Fruit fly (Drosophila melanogaster) whole organism, embryonic: ENCODE data around the gene CG9107.

Experiments
- Ada2b ChIP-seq: fragments of 200-800 bp; sonication (Bioruptor generic); IDR thresholded peaks from 2 replicates; pipeline ENCODE4 v1.3.6; 2022; ENCODE audit warnings: missing biosample characterization, missing genetic modification characterization
- CG12769 ChIP-seq: fragments of 200-800 bp; sonication (Bioruptor generic); optimal IDR thresholded peaks from 2 replicates; lab custom pipeline; 2019; ENCODE audit warnings: missing biosample characterization, mild to moderate bottlenecking, missing genetic modification characterization, moderate library complexity
- CG13287 ChIP-seq: fragments of 200-800 bp; sonication (Bioruptor generic); IDR thresholded peaks from 2 replicates; pipeline ENCODE4 v1.3.6; 2022; ENCODE audit warnings: missing biosample characterization, missing genetic modification characterization; ENCODE audit not compliant: partially characterized antibody
- CG14050 ChIP-seq: fragments of 200-800 bp; sonication (Bioruptor generic); IDR thresholded peaks from 3 replicates; pipeline ENCODE4 v1.3.6; 2022; ENCODE audit warnings: missing biosample characterization, missing genetic modification characterization
- CG17361 ChIP-seq: fragments of 200-800 bp; sonication (Bioruptor generic); IDR thresholded peaks from 3 replicates; pipeline ENCODE4 v1.3.6; 2022; ENCODE audit warnings: missing biosample characterization, missing genetic modification characterization
- CG17829 ChIP-seq: fragments of 200-800 bp; optimal IDR thresholded peaks from 2 replicates; lab custom pipeline; 2019; ENCODE audit warnings: missing biosample characterization, mild to moderate bottlenecking, missing genetic modification characterization, moderate library complexity
- CG2120 ChIP-seq: fragments of 200-800 bp; sonication (Bioruptor generic); optimal IDR thresholded peaks from 3 replicates; lab custom pipeline; 2016; ENCODE audit warnings: missing biosample characterization, missing genetic modification characterization
- CG2678 ChIP-seq: fragments of 200-800 bp; sonication (Bioruptor generic); optimal IDR thresholded peaks from 3 replicates; lab custom pipeline; 2019; ENCODE audit warnings: missing biosample characterization, mild to moderate bottlenecking, missing genetic modification characterization, moderate library complexity
- CG31388 ChIP-seq: fragments of 200-800 bp; sonication (Bioruptor generic); optimal IDR thresholded peaks from 2 replicates; lab custom pipeline; 2016; ENCODE audit warnings: missing biosample characterization, missing genetic modification characterization
- CG34224 ChIP-seq: fragments of 200-800 bp; sonication (Bioruptor generic); IDR thresholded peaks from 3 replicates; pipeline ENCODE4 v1.3.6; 2022; ENCODE audit warnings: missing biosample characterization, missing genetic modification characterization; ENCODE audit not compliant: partially characterized antibody
- CG3995 ChIP-seq: fragments of 200-800 bp; sonication (Bioruptor generic); optimal IDR thresholded peaks from 3 replicates; lab custom pipeline; 2016; ENCODE audit warnings: missing biosample characterization, missing genetic modification characterization
- CG6791 ChIP-seq: fragments of 200-800 bp; sonication (Bioruptor generic); IDR thresholded peaks from 3 replicates; pipeline ENCODE4 v1.3.6; 2022; ENCODE audit warnings: missing biosample characterization, missing genetic modification characterization; ENCODE audit not compliant: partially characterized antibody
- CG7928 ChIP-seq: fragments of 200-800 bp; sonication (Bioruptor generic); optimal IDR thresholded peaks from 2 replicates; lab custom pipeline; 2017; ENCODE audit warnings: missing biosample characterization, mild to moderate bottlenecking, missing genetic modification characterization
- CG8281 ChIP-seq: fragments of 200-800 bp; sonication (Bioruptor generic); optimal IDR thresholded peaks from 2 replicates; lab custom pipeline; 2018; ENCODE audit warnings: missing biosample characterization, mild to moderate bottlenecking, missing genetic modification characterization, moderate library complexity
- CG9932 ChIP-seq: fragments of 200-800 bp; sonication (Bioruptor generic); IDR thresholded peaks from 2 replicates; pipeline ENCODE4 v1.3.6; 2022; ENCODE audit warnings: missing biosample characterization, missing genetic modification characterization
- CHES-1-like ChIP-seq: fragments of 200-800 bp; sonication (Bioruptor generic); optimal IDR thresholded peaks from 2 replicates; lab custom pipeline; 2016; ENCODE audit warnings: missing biosample characterization, missing genetic modification characterization
- D19B ChIP-seq: fragments of 200-800 bp; sonication (Bioruptor generic); optimal IDR thresholded peaks from 2 replicates; lab custom pipeline; 2017; ENCODE audit warnings: missing biosample characterization, mild to moderate bottlenecking, missing genetic modification characterization
- Dbx ChIP-seq: fragments of 200-800 bp; sonication (Bioruptor generic); IDR thresholded peaks from 3 replicates; pipeline ENCODE4 v1.3.6; 2022; ENCODE audit warnings: missing biosample characterization, missing genetic modification characterization
- Doc3 ChIP-seq: fragments of 200-800 bp; sonication (Bioruptor generic); IDR thresholded peaks from 3 replicates; pipeline ENCODE4 v1.3.6; 2022; ENCODE audit warnings: missing biosample characterization, missing genetic modification characterization; ENCODE audit not compliant: partially characterized antibody
- Ets97D ChIP-seq: fragments of 200-800 bp; sonication (Bioruptor generic); optimal IDR thresholded peaks from 3 replicates; lab custom pipeline; 2016; ENCODE audit warnings: missing biosample characterization, missing genetic modification characterization
- HmgZ ChIP-seq: fragments of 200-800 bp; sonication (Bioruptor generic); optimal IDR thresholded peaks from 2 replicates; lab custom pipeline; 2018; ENCODE audit warnings: missing biosample characterization, mild to moderate bottlenecking, missing genetic modification characterization
- MBD-R2 ChIP-seq: fragments of 200-800 bp; sonication (Bioruptor generic); IDR thresholded peaks from 2 replicates; pipeline ENCODE4 v1.3.6; 2022; ENCODE audit warnings: missing biosample characterization, missing genetic modification characterization
- Med ChIP-seq: fragments of 200-800 bp; sonication (Bioruptor generic); peaks from one replicate; lab custom pipeline; 2016; ENCODE audit warnings: missing biosample characterization, missing genetic modification characterization, mild to moderate bottlenecking, inconsistent platforms, moderate library complexity
- Myb ChIP-seq: fragments of 200-800 bp; sonication (Bioruptor generic); optimal IDR thresholded peaks from 2 replicates; lab custom pipeline; 2016; ENCODE audit warnings: missing biosample characterization, missing genetic modification characterization
- Pdp1 ChIP-seq, 2 experiments: fragments of 200-800 bp; sonication (Bioruptor generic); optimal IDR thresholded peaks; 3 replicates each; lab custom pipeline; 2016; ENCODE audit warnings: missing biosample characterization in 2 of 2, missing genetic modification characterization in 2 of 2, mild to moderate bottlenecking in 1 of 2, moderate library complexity in 1 of 2
- Sin3A ChIP-seq: fragments of >200 bp; optimal IDR thresholded peaks from 2 replicates; lab custom pipeline; 2018
- abd-A ChIP-seq: fragments of 200-800 bp; sonication (Bioruptor generic); optimal IDR thresholded peaks from 3 replicates; lab custom pipeline; 2019; ENCODE audit warnings: missing biosample characterization, mild to moderate bottlenecking, missing genetic modification characterization, moderate library complexity
- ac ChIP-seq: fragments of 200-800 bp; sonication (Bioruptor generic); optimal IDR thresholded peaks from 3 replicates; lab custom pipeline; 2017; ENCODE audit warnings: missing biosample characterization, mild to moderate bottlenecking, missing genetic modification characterization
- ato ChIP-seq: fragments of 200-800 bp; sonication (Bioruptor generic); IDR thresholded peaks from 2 replicates; pipeline ENCODE4 v1.3.6; 2022; ENCODE audit warnings: missing biosample characterization, missing genetic modification characterization; ENCODE audit not compliant: partially characterized antibody
- bbx ChIP-seq: fragments of 200-800 bp; sonication (Bioruptor generic); IDR thresholded peaks from 2 replicates; pipeline ENCODE4 v1.3.6; 2022; ENCODE audit warnings: missing biosample characterization, missing genetic modification characterization; ENCODE audit not compliant: partially characterized antibody
- chif ChIP-seq, 2 experiments: fragments of 200-800 bp; sonication (Bioruptor generic); optimal IDR thresholded peaks; 3 replicates each; lab custom pipeline; 2016; ENCODE audit warnings: missing biosample characterization in 2 of 2, missing genetic modification characterization in 2 of 2
- chn ChIP-seq: fragments of 200-800 bp; sonication (Bioruptor generic); optimal IDR thresholded peaks from 2 replicates; lab custom pipeline; 2016; ENCODE audit warnings: missing biosample characterization, missing genetic modification characterization
- crol ChIP-seq: fragments of 200-800 bp; sonication (Bioruptor generic); IDR thresholded peaks from 2 replicates; pipeline ENCODE4 v1.3.6; 2022; ENCODE audit warnings: missing biosample characterization, missing genetic modification characterization
- gt ChIP-seq: fragments of 200-800 bp; sonication (Bioruptor generic); IDR thresholded peaks from 2 replicates; pipeline ENCODE4 v1.3.6; 2022; ENCODE audit warnings: missing biosample characterization, missing genetic modification characterization
- hbn ChIP-seq: fragments of 200-800 bp; sonication (Bioruptor generic); IDR thresholded peaks from 2 replicates; pipeline ENCODE4 v1.3.6; 2022; ENCODE audit warnings: missing biosample characterization, missing genetic modification characterization; ENCODE audit not compliant: partially characterized antibody
- hth ChIP-seq: fragments of >200 bp; optimal IDR thresholded peaks from 2 replicates; lab custom pipeline; 2017; ENCODE audit warnings: inconsistent platforms
- inv ChIP-seq: fragments of 200-800 bp; sonication (Bioruptor generic); IDR thresholded peaks from 2 replicates; pipeline ENCODE4 v1.3.6; 2022; ENCODE audit warnings: missing biosample characterization, missing genetic modification characterization; ENCODE audit not compliant: partially characterized antibody
- knrl ChIP-seq: fragments of 200-800 bp; sonication (Bioruptor generic); IDR thresholded peaks from 3 replicates; pipeline ENCODE4 v1.3.6; 2022; ENCODE audit warnings: missing biosample characterization, missing genetic modification characterization; ENCODE audit not compliant: partially characterized antibody
- lbe ChIP-seq: fragments of 200-800 bp; sonication (Bioruptor generic); optimal IDR thresholded peaks from 2 replicates; lab custom pipeline; 2016; ENCODE audit warnings: missing biosample characterization, mild to moderate bottlenecking, missing genetic modification characterization
- maf-S ChIP-seq: fragments of 200-800 bp; sonication (Bioruptor generic); optimal IDR thresholded peaks from 2 replicates; lab custom pipeline; 2016; ENCODE audit warnings: missing biosample characterization, missing genetic modification characterization
- mld ChIP-seq: fragments of 200-800 bp; sonication (Bioruptor generic); IDR thresholded peaks from 3 replicates; pipeline ENCODE4 v1.3.6; 2022; ENCODE audit warnings: missing biosample characterization, missing genetic modification characterization; ENCODE audit not compliant: partially characterized antibody
- nerfin-2 ChIP-seq: fragments of 200-800 bp; sonication (Bioruptor generic); IDR thresholded peaks from 2 replicates; pipeline ENCODE4 v1.3.6; 2022; ENCODE audit warnings: missing biosample characterization, missing genetic modification characterization; ENCODE audit not compliant: partially characterized antibody
- pb ChIP-seq: fragments of 200-800 bp; sonication (Bioruptor generic); optimal IDR thresholded peaks from 3 replicates; lab custom pipeline; 2016; ENCODE audit warnings: missing biosample characterization, missing genetic modification characterization
- sens ChIP-seq: fragments of 200-800 bp; sonication (Bioruptor generic); peaks from one replicate; lab custom pipeline; 2016; ENCODE audit warnings: missing biosample characterization, missing genetic modification characterization
- sob ChIP-seq: fragments of 200-800 bp; sonication (Bioruptor generic); IDR thresholded peaks from 2 replicates; pipeline ENCODE4 v1.3.6; 2022; ENCODE audit warnings: missing biosample characterization, missing genetic modification characterization
- tna ChIP-seq: fragments of 200-800 bp; sonication (Bioruptor generic); IDR thresholded peaks from 2 replicates; pipeline ENCODE4 v1.3.6; 2022; ENCODE audit warnings: missing biosample characterization, missing genetic modification characterization; ENCODE audit not compliant: partially characterized antibody
- trem ChIP-seq: fragments of 200-800 bp; optimal IDR thresholded peaks from 3 replicates; lab custom pipeline; 2019; ENCODE audit warnings: missing biosample characterization, mild to moderate bottlenecking, missing genetic modification characterization, moderate library complexity
- unc-4 ChIP-seq: fragments of 200-800 bp; sonication (Bioruptor generic); IDR thresholded peaks from 2 replicates; pipeline ENCODE4 v1.3.6; 2022; ENCODE audit warnings: missing biosample characterization, missing genetic modification characterization; ENCODE audit not compliant: partially characterized antibody
- vvl ChIP-seq: fragments of 200-800 bp; sonication (Bioruptor generic); IDR thresholded peaks from 2 replicates; pipeline ENCODE4 v1.3.6; 2022; ENCODE audit warnings: missing biosample characterization, missing genetic modification characterization

Gene CG9107

dm6 chr2L:6068544-6069251, 44.4 kb upstream of the CG9107 start, which contains the start of the genes CG9150 and Pfdn1 (continued):
- TF ChIP-seq hbn (GFP tag; lab: Robert Waterston, UW), result peak; percentile 90
- no peak for TF ChIP-seq CG31388 (GFP tag; lab: Kevin White, UChicago)
- no peak for TF ChIP-seq CG8281
- no peak for TF ChIP-seq ac
- TF ChIP-seq Sin3A (lab: Kevin White, UChicago), result peak; percentile 18
- peak; percentile 85 for TF ChIP-seq Doc3
- TF ChIP-seq sob (GFP tag; lab: Robert Waterston, UW), result peak; percentile 10; the same call in 1 of the 2 replicates
- TF ChIP-seq gt (GFP tag; lab: Robert Waterston, UW), result no peak
- peak; percentile 81 for TF ChIP-seq knrl
- no peak for TF ChIP-seq abd-A (tag; lab: Kevin White, UChicago)
- TF ChIP-seq CG34224 (GFP tag; lab: Robert Waterston, UW), result peak; percentile 96
- TF ChIP-seq crol, result no peak
- TF ChIP-seq maf-S (GFP tag; lab: Kevin White, UChicago), result no peak
- TF ChIP-seq D19B, result no peak
- TF ChIP-seq Ets97D (GFP tag; lab: Kevin White, UChicago), result peak; percentile 39
- no peak for TF ChIP-seq CG12769 (tag; lab: Kevin White, UChicago)
- TF ChIP-seq inv (GFP tag; lab: Robert Waterston, UW), result peak; percentile 80
- peak; percentile 50 for TF ChIP-seq lbe (GFP tag; lab: Kevin White, UChicago)
- peak; percentile 71 for TF ChIP-seq sens (GFP tag; lab: Kevin White, UChicago)
- peak; percentile 82 for TF ChIP-seq Med (GFP tag; lab: Kevin White, UChicago)
- no peak for TF ChIP-seq CG7928 (GFP tag; lab: Kevin White, UChicago)
- peak; percentile 36; the same call in 2 of the 3 replicates for TF ChIP-seq Dbx (GFP tag; lab: Robert Waterston, UW)
- TF ChIP-seq CG17361 (GFP tag; lab: Robert Waterston, UW), result no peak
- TF ChIP-seq chif (GFP tag; optimal IDR thresholded peaks at IDR 0.05; lab: Kevin White, UChicago), result no peak
- peak; percentile 90 for TF ChIP-seq unc-4 (GFP tag; lab: Robert Waterston, UW)
- no peak for TF ChIP-seq CG14050
- peak; percentile 52 for TF ChIP-seq CG9932 (GFP tag; lab: Robert Waterston, UW)
- TF ChIP-seq pb, result no peak
- peak; percentile 90 for TF ChIP-seq CG3995 (GFP tag; lab: Kevin White, UChicago)
- TF ChIP-seq mld (GFP tag; lab: Robert Waterston, UW), result peak; percentile 65; the same call in 2 of the 3 replicates
- TF ChIP-seq CHES-1-like (GFP tag; lab: Kevin White, UChicago), result no peak
- peak in 1 of 2 experiments; percentile 19 for TF ChIP-seq Pdp1 (GFP tag; optimal IDR thresholded peaks at IDR 0.05; lab: Kevin White, UChicago)
- peak; percentile 93 for TF ChIP-seq CG13287 (GFP tag; lab: Robert Waterston, UW)
- TF ChIP-seq bbx (GFP tag; lab: Robert Waterston, UW), result peak; percentile 91
- peak; percentile 89 for TF ChIP-seq tna
- TF ChIP-seq CG2678, result no peak
- TF ChIP-seq hth (lab: Kevin White, UChicago), result no peak
- peak; percentile 85 for TF ChIP-seq nerfin-2
- TF ChIP-seq vvl, result peak; percentile 87
- TF ChIP-seq CG6791 (GFP tag; lab: Robert Waterston, UW), result peak; percentile 85
- TF ChIP-seq CG17829 (tag; lab: Kevin White, UChicago), result no peak
- peak; percentile 77 for TF ChIP-seq MBD-R2 (GFP tag; lab: Robert Waterston, UW)
- no peak for TF ChIP-seq Ada2b
- peak; percentile 25 for TF ChIP-seq CG2120
- TF ChIP-seq trem (tag; lab: Kevin White, UChicago), result peak; percentile 26
- TF ChIP-seq HmgZ, result peak; percentile 34
- TF ChIP-seq ato (GFP tag; lab: Robert Waterston, UW), result peak; percentile 85
- peak; percentile 68 for TF ChIP-seq Myb
- no peak for TF ChIP-seq chn (GFP tag; lab: Kevin White, UChicago)
